Worm (Caenorhabditis elegans) whole organism, L3 larva: Measurements from ENCODE around the gene pde-12.

ENCODE experiments used
- aly-2 ChIP-seq: fragments of 150-350 bp; optimal IDR thresholded peaks from 2 replicates; lab custom pipeline; 2014; ENCODE audit warnings: missing biosample characterization, missing genetic modification characterization
- ama-1 ChIP-seq: fragments of 150-350 bp; optimal IDR thresholded peaks from 2 replicates; lab custom pipeline; 2018
- ceh-16 ChIP-seq: sonication (generic microtip); optimal IDR thresholded peaks from 2 replicates; lab custom pipeline; 2017; ENCODE audit warnings: missing biosample characterization, missing genetic modification characterization
- ceh-28 ChIP-seq: fragments of 150-350 bp; optimal IDR thresholded peaks from 2 replicates; lab custom pipeline; 2014; ENCODE audit warnings: missing biosample characterization, missing genetic modification reagents, missing genetic modification characterization
- ceh-82 ChIP-seq: fragments of 150-350 bp; optimal IDR thresholded peaks from 2 replicates; lab custom pipeline; 2014; ENCODE audit warnings: missing biosample characterization, missing genetic modification characterization
- ceh-9 ChIP-seq: sonication (generic microtip); optimal IDR thresholded peaks from 2 replicates; lab custom pipeline; 2018; ENCODE audit warnings: missing biosample characterization, missing genetic modification characterization
- daf-12 ChIP-seq: fragments of 150-350 bp; optimal IDR thresholded peaks from 2 replicates; lab custom pipeline; 2014; ENCODE audit warnings: missing biosample characterization, missing genetic modification reagents, missing genetic modification characterization
- egl-27 ChIP-seq: sonication (generic microtip); optimal IDR thresholded peaks from 4 replicates; lab custom pipeline; 2017; ENCODE audit warnings: missing biosample characterization, missing genetic modification reagents, missing genetic modification characterization
- egl-5 ChIP-seq: fragments of 150-350 bp; optimal IDR thresholded peaks from 2 replicates; lab custom pipeline; 2017; ENCODE audit warnings: missing biosample characterization, missing genetic modification reagents, missing genetic modification characterization, inconsistent platforms
- elt-3 ChIP-seq, 3 experiments: fragments of 150-350 bp in 1 of 3; sonication (generic microtip) in 2 of 3; optimal IDR thresholded peaks; 2 replicates in 2 of 3; 4 replicates in 1 of 3; lab custom pipeline; 2014 to 2017; ENCODE audit warnings: missing biosample characterization in 3 of 3, missing genetic modification characterization in 3 of 3
- fkh-10 ChIP-seq: sonication (generic microtip); optimal IDR thresholded peaks from 2 replicates; lab custom pipeline; 2017; ENCODE audit warnings: missing biosample characterization, missing genetic modification reagents, missing genetic modification characterization
- fos-1 ChIP-seq: fragments of 150-350 bp; optimal IDR thresholded peaks from 2 replicates; lab custom pipeline; 2014; ENCODE audit warnings: missing biosample characterization, missing genetic modification characterization
- hmg-11 ChIP-seq: sonication (generic microtip); optimal IDR thresholded peaks from 2 replicates; lab custom pipeline; 2016; ENCODE audit warnings: missing genetic modification characterization, missing compliant biosample characterization
- jun-1 ChIP-seq: fragments of 150-350 bp; optimal IDR thresholded peaks from 2 replicates; lab custom pipeline; 2014; ENCODE audit warnings: missing biosample characterization, missing genetic modification reagents, missing genetic modification characterization
- lin-39 ChIP-seq: fragments of 150-350 bp; optimal IDR thresholded peaks from 2 replicates; lab custom pipeline; 2018; ENCODE audit warnings: missing biosample characterization, missing genetic modification reagents, missing genetic modification characterization
- lsy-12 ChIP-seq: sonication (generic microtip); optimal IDR thresholded peaks from 2 replicates; lab custom pipeline; 2016; ENCODE audit warnings: mild to moderate bottlenecking, missing genetic modification characterization, missing compliant biosample characterization
- mml-1 ChIP-seq: fragments of 150-350 bp; sonication (generic microtip); optimal IDR thresholded peaks from 3 replicates; lab custom pipeline; 2014; ENCODE audit warnings: missing biosample characterization, missing genetic modification characterization
- nfya-1 ChIP-seq: sonication (generic microtip); optimal IDR thresholded peaks from 2 replicates; lab custom pipeline; 2017; ENCODE audit warnings: missing genetic modification characterization, mild to moderate bottlenecking, missing compliant biosample characterization, antibody characterized with exemption, moderate library complexity; ENCODE audit not compliant: insufficient read depth
- nhr-11 ChIP-seq: fragments of 150-350 bp; optimal IDR thresholded peaks from 2 replicates; lab custom pipeline; 2014; ENCODE audit warnings: missing biosample characterization, missing genetic modification characterization
- nhr-237 ChIP-seq: fragments of 150-350 bp; optimal IDR thresholded peaks from 2 replicates; lab custom pipeline; 2014; ENCODE audit warnings: missing biosample characterization, missing genetic modification characterization
- nhr-28 ChIP-seq: fragments of 150-350 bp; optimal IDR thresholded peaks from 2 replicates; lab custom pipeline; 2014; ENCODE audit warnings: missing biosample characterization, missing genetic modification characterization
- nhr-67 ChIP-seq: fragments of 150-350 bp; optimal IDR thresholded peaks from 2 replicates; lab custom pipeline; 2014; ENCODE audit warnings: missing biosample characterization, missing genetic modification characterization
- nhr-76 ChIP-seq: fragments of 150-350 bp; sonication (generic microtip); optimal IDR thresholded peaks from 5 replicates; lab custom pipeline; 2014; ENCODE audit warnings: missing biosample characterization, missing genetic modification characterization
- nhr-77 ChIP-seq: fragments of 150-350 bp; optimal IDR thresholded peaks from 2 replicates; lab custom pipeline; 2014; ENCODE audit warnings: missing biosample characterization, missing genetic modification characterization
- pha-4 ChIP-seq: fragments of 150-350 bp; optimal IDR thresholded peaks from 2 replicates; lab custom pipeline; 2014; ENCODE audit warnings: missing biosample characterization, missing genetic modification reagents, missing genetic modification characterization
- pqm-1 ChIP-seq: fragments of 150-350 bp; optimal IDR thresholded peaks from 2 replicates; lab custom pipeline; 2017; ENCODE audit warnings: missing biosample characterization, missing genetic modification characterization, inconsistent platforms
- skn-1 ChIP-seq: fragments of 150-350 bp; optimal IDR thresholded peaks from 2 replicates; lab custom pipeline; 2014; ENCODE audit warnings: missing biosample characterization, missing genetic modification characterization
- snpc-4 ChIP-seq: fragments of 150-350 bp; optimal IDR thresholded peaks from 2 replicates; lab custom pipeline; 2014; ENCODE audit warnings: missing biosample characterization, missing genetic modification characterization
- tbx-2 ChIP-seq: sonication (generic microtip); optimal IDR thresholded peaks from 2 replicates; lab custom pipeline; 2016; ENCODE audit warnings: mild to moderate bottlenecking, missing genetic modification characterization, missing compliant biosample characterization
- unc-39 ChIP-seq: sonication (generic microtip); optimal IDR thresholded peaks from 4 replicates; lab custom pipeline; 2017; ENCODE audit warnings: missing biosample characterization, missing genetic modification characterization
- zag-1 ChIP-seq: fragments of 150-350 bp; optimal IDR thresholded peaks from 2 replicates; lab custom pipeline; 2014; ENCODE audit warnings: missing biosample characterization, missing genetic modification characterization
- ztf-4 ChIP-seq: fragments of 150-350 bp; optimal IDR thresholded peaks from 2 replicates; lab custom pipeline; 2014; ENCODE audit warnings: missing biosample characterization, missing genetic modification characterization

Gene pde-12

DNA sequence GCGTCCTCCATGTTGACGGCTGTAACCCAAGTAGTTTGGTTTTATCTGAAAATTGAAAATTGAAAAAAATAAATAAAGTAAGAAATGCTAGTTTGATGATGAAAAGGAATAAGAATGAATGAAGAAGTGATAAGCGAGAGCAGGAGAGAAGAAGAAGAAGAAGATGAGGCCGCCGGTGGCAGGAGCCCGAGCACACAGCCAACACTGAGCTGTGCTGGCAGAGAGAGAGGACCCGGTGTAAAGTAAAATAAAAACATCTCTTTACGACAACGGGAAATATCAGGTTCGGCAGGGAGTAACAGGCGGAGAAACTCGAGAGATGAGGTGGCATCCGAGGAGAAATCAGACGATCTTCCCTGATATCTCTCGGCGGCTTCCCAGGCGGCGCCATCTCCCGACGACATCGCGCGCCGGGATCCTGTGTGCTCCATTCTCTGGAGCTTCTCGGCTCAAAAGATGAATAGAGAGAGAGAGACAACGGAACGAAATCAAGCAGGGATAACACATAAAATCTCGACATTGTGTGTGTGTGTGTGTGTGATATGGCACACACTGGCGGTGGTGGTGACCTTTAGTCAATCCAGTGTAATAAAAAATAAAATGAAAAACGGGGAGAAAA is 27.9 kb downstream of the pde-12 start, which contains the start of gene sca-1:
TSS of gene sca-1 (minus strand) at position 51 of the 619 bp plus-strand sequence.
- TF ChIP-seq hmg-11 (tag; lab: Kevin White, UChicago) = no peak
- TF ChIP-seq nfya-1 (tag; lab: Kevin White, UChicago) = peak; percentile 7
- TF ChIP-seq nhr-28 (tag; lab: Kevin White, UChicago) = no peak
- no peak for TF ChIP-seq pqm-1
- TF ChIP-seq egl-5 (tag; lab: Kevin White, UChicago) = peak; percentile 2

- no peak for TF ChIP-seq pha-4
- TF ChIP-seq nhr-11 (tag; lab: Kevin White, UChicago) = peak; percentile 55
- TF ChIP-seq nfya-1 (tag; lab: Kevin White, UChicago) = peak; percentile 33
Measured at ce11 chrIII:10816045-10816444, 28.8 kb downstream of the pde-12 start.

ce11 chrIII:10815199-10815598 is 29.6 kb downstream of the pde-12 start:
- TF ChIP-seq jun-1 (tag; lab: Kevin White, UChicago) = no peak
- no peak for TF ChIP-seq ceh-9 (tag; lab: Kevin White, UChicago)
- TF ChIP-seq elt-3 (tag; optimal IDR thresholded peaks at IDR 0.05; lab: Kevin White, UChicago) = no peak
- TF ChIP-seq daf-12 (tag; lab: Kevin White, UChicago) = no peak
- no peak for TF ChIP-seq lin-39 (tag; lab: Kevin White, UChicago)
- TF ChIP-seq hmg-11 (tag; lab: Kevin White, UChicago) = no peak

DNA sequence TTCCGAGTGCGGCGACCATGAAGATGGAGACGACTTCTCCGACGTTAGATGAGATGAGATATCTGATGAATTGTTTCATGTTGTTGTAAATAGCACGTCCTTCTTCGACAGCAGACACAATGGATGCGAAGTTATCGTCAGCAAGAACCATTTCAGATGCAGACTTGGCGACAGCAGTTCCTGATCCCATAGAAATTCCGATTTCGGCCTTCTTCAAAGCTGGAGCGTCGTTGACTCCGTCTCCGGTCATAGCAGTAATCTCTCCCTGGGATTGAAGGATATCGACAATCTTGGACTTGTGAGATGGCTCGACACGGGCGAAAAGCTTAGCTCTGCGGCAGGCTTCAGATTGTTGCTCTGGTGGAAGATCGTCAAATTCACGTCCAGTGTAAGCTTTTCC is 30.9 kb downstream of the pde-12 start:
- no peak for TF ChIP-seq ztf-4 (tag; lab: Kevin White, UChicago)
- TF ChIP-seq tbx-2 (tag; lab: Kevin White, UChicago) = no peak
- no peak for TF ChIP-seq nhr-67 (tag; lab: Kevin White, UChicago)
- TF ChIP-seq nhr-77 (tag; lab: Kevin White, UChicago) = no peak
- TF ChIP-seq aly-2 (tag; lab: Kevin White, UChicago) = no peak
- no peak for TF ChIP-seq mml-1 (tag; lab: Kevin White, UChicago)
- TF ChIP-seq daf-12 (tag; lab: Kevin White, UChicago) = no peak
- TF ChIP-seq jun-1 (tag; lab: Kevin White, UChicago) = no peak
- TF ChIP-seq pha-4 = no peak
- TF ChIP-seq fos-1 = no peak

DNA sequence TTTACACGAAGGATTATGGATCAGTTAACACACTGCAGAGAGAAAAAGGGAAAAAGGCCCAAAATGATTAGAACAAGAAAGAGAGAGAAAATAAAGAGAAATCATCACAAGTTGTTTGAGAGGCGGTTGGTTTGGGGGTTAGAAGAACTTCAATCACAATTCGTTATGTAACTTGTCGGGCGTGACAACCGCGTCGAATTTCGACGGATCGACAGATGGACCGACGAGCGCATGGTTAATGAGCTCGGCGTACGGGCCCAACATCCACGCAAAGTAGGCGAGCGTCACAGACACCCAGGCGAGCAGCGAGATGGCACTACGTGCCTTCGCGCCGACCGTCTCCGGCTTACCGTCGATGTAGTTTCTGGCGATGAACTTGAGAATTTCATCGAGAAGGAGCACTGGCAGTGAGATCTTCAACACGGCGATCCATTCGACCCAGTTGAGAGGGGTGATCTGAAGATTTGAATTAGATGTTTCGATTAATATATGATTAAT is 32.0 kb downstream of the pde-12 start:
- TF ChIP-seq nfya-1 (tag; lab: Kevin White, UChicago) (no peak), elt-3 (tag; optimal IDR thresholded peaks at IDR 0.05; lab: Kevin White, UChicago) (no peak), zag-1 (no peak), nhr-237 (tag; lab: Kevin White, UChicago) (no peak), ceh-16 (tag; lab: Kevin White, UChicago) (no peak), lin-39 (tag; lab: Kevin White, UChicago) (no peak), snpc-4 (tag; lab: Kevin White, UChicago) (no peak), nhr-76 (tag; lab: Kevin White, UChicago) (no peak)
- TF ChIP-seq, all 47 proteins: peak for 0

ce11 chrIII:10810837-10811814 is 33.7 kb downstream of the pde-12 start:
- TF ChIP-seq ceh-82 (no peak), nhr-237 (tag; lab: Kevin White, UChicago) (no peak), ceh-9 (tag; lab: Kevin White, UChicago) (no peak), egl-27 (tag; lab: Kevin White, UChicago) (no peak)

- TF ChIP-seq jun-1 (tag; lab: Kevin White, UChicago) (no peak), lsy-12 (tag; lab: Kevin White, UChicago) (no peak), ama-1 (lab: Kevin White, UChicago) (no peak), fkh-10 (GFP tag; lab: Kevin White, UChicago) (no peak), egl-27 (tag; lab: Kevin White, UChicago) (no peak), hmg-11 (tag; lab: Kevin White, UChicago) (no peak), ceh-16 (tag; lab: Kevin White, UChicago) (no peak), ceh-28 (tag; lab: Kevin White, UChicago) (no peak), skn-1 (tag; lab: Kevin White, UChicago) (no peak), unc-39 (tag; lab: Kevin White, UChicago) (no peak)
Measured at ce11 chrIII:10810483-10810836, 34.4 kb downstream of the pde-12 start.
